Fruit fly (Drosophila melanogaster): ENCODE measurements around the gene CG11586.

DNA sequence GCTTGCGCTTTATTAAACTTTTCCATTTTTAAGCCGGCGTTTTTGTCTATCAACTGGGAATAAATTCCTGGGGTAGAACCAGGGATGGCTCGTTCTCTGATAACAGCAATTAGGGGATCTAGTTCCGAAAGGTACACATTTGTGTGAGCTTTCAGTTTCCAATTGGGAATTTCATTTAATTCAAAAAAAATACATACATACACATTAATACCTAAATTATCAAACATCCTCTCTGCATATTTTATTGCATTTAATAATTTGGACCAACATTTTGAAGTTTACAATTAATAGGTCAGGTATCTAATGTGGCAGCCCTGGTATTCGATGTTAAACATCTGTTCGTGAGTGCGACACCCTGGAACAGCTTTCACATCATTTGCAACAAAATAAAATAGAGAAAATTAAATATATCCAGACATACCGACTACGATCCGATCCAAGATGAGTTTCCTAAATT, 3.1 kb downstream of the CG11586 start, which contains the start of the genes CG15011 and CG1309:
- TF ChIP-seq CG8478 (optimal IDR thresholded peaks at IDR 0.05) (no peak), CTCF (optimal IDR thresholded peaks at IDR 0.05) (peak in 1 of 2 experiments; percentile 2)
